Fruit fly (Drosophila melanogaster) whole organism, embryonic: ENCODE data around the gene CG31207.

Experiments
- CG12071 ChIP-seq: fragments of 200-800 bp; sonication (Bioruptor generic); optimal IDR thresholded peaks from 3 replicates; lab custom pipeline; 2018; ENCODE audit warnings: missing biosample characterization, mild to moderate bottlenecking, missing genetic modification characterization
- CG17186 ChIP-seq: fragments of 200-800 bp; sonication (Bioruptor generic); optimal IDR thresholded peaks from 3 replicates; lab custom pipeline; 2017; ENCODE audit warnings: missing biosample characterization, missing genetic modification reagents, missing genetic modification characterization
- CG30431 ChIP-seq: fragments of 200-800 bp; sonication (Bioruptor generic); optimal IDR thresholded peaks from 2 replicates; lab custom pipeline; 2017; ENCODE audit warnings: missing biosample characterization, missing genetic modification characterization
- CG3995 ChIP-seq: fragments of 200-800 bp; sonication (Bioruptor generic); optimal IDR thresholded peaks from 3 replicates; lab custom pipeline; 2016; ENCODE audit warnings: missing biosample characterization, missing genetic modification characterization
- CG4328 ChIP-seq: fragments of 200-800 bp; sonication (Bioruptor generic); optimal IDR thresholded peaks from 3 replicates; lab custom pipeline; 2017; ENCODE audit warnings: missing biosample characterization, missing genetic modification reagents, missing genetic modification characterization
- Dll ChIP-seq: fragments of 200-800 bp; sonication (Bioruptor generic); IDR thresholded peaks from 4 replicates; pipeline ENCODE4 v1.3.6; 2022; ENCODE audit warnings: missing biosample characterization, missing genetic modification characterization; ENCODE audit not compliant: partially characterized antibody
- H15 ChIP-seq: fragments of 200-800 bp; sonication (Bioruptor generic); IDR thresholded peaks from 3 replicates; pipeline ENCODE4 v1.3.6; 2022; ENCODE audit warnings: missing biosample characterization, missing genetic modification characterization
- Myb ChIP-seq: fragments of 200-800 bp; sonication (Bioruptor generic); optimal IDR thresholded peaks from 2 replicates; lab custom pipeline; 2016; ENCODE audit warnings: missing biosample characterization, missing genetic modification characterization
- cad ChIP-seq: fragments of >200 bp; optimal IDR thresholded peaks from 2 replicates; lab custom pipeline; 2017; ENCODE audit warnings: missing biosample characterization, missing genetic modification characterization
- otp ChIP-seq: fragments of 200-800 bp; sonication (Bioruptor generic); IDR thresholded peaks from 3 replicates; pipeline ENCODE4, ENCODE4 v1.3.6; 2022; ENCODE audit warnings: missing biosample characterization, missing genetic modification characterization

- no peak for TF ChIP-seq CG30431 (GFP tag; lab: Kevin White, UChicago)
- no peak for TF ChIP-seq CG12071 (GFP tag; lab: Kevin White, UChicago)
- TF ChIP-seq Myb (GFP tag; lab: Kevin White, UChicago) = no peak
- no peak for TF ChIP-seq CG17186 (GFP tag; lab: Kevin White, UChicago)
- TF ChIP-seq CG4328 (GFP tag; lab: Kevin White, UChicago) = no peak
- TF ChIP-seq CG3995 (GFP tag; lab: Kevin White, UChicago) = no peak
- no peak for TF ChIP-seq H15 (GFP tag; lab: Robert Waterston, UW)
- TF ChIP-seq cad (GFP tag; lab: Kevin White, UChicago) = no peak
- TF ChIP-seq otp (GFP tag; lab: Robert Waterston, UW) = no peak
- no peak for TF ChIP-seq Dll (GFP tag; lab: Robert Waterston, UW)
These were observed 31.4 kb upstream of the CG31207 start for dm6 chr3R:21078211-21078610.
